Fruit fly (Drosophila melanogaster): ENCODE measurements around the gene gammaSnap2.

- TF ChIP-seq NC2α (GFP tag; optimal IDR thresholded peaks at IDR 0.05) (no peak), Lim3 (GFP tag; IDR thresholded peaks at IDR 0.05) (no peak), kni (GFP tag; optimal IDR thresholded peaks at IDR 0.05) (no peak), Oaz (GFP tag; IDR thresholded peaks at IDR 0.05) (no peak), abd-A (tag; optimal IDR thresholded peaks at IDR 0.05) (no peak), nom (GFP tag; optimal IDR thresholded peaks at IDR 0.05) (no peak), ems (GFP tag; optimal IDR thresholded peaks at IDR 0.05) (no peak), CG30020 (tag; optimal IDR thresholded peaks at IDR 0.05) (no peak), Xrp1 (GFP tag; IDR thresholded peaks at IDR 0.05) (no peak)
These were observed 29.7 kb downstream of the gammaSnap2 start for dm6 chr3R:10091513-10091912.

Data from whole organism, embryonic.